Fruit fly (Drosophila melanogaster): ENCODE results near the gene mRpL11.

The mRpL11 gene

dm6 chr3R:14558383-14558883, 46.8 kb downstream of the mRpL11 start (continued):
- TF ChIP-seq CG4707 (GFP tag; optimal IDR thresholded peaks at IDR 0.05) (peak; percentile 86), chn (GFP tag; optimal IDR thresholded peaks at IDR 0.05) (peak; percentile 83), yki (optimal IDR thresholded peaks at IDR 0.05) (no peak), wdn (GFP tag; IDR thresholded peaks at IDR 0.05) (peak; percentile 80), twi (tag; optimal IDR thresholded peaks at IDR 0.05) (peak; percentile 73), gcm (GFP tag; optimal IDR thresholded peaks at IDR 0.05) (peak; percentile 91), zen2 (GFP tag; IDR thresholded peaks at IDR 0.05; ENCODE audit: partially characterized antibody) (no peak), Hmx (GFP tag; optimal IDR thresholded peaks at IDR 0.05) (peak; percentile 80), cato (GFP tag; optimal IDR thresholded peaks at IDR 0.05; ENCODE audit: borderline replicate concordance) (peak; percentile 81), pho (GFP tag; optimal IDR thresholded peaks at IDR 0.05) (peak; percentile 93), CG16863 (GFP tag; optimal IDR thresholded peaks at IDR 0.05) (peak; percentile 86), CG11398 (GFP tag; optimal IDR thresholded peaks at IDR 0.05) (peak; percentile 77), CG4328 (GFP tag; optimal IDR thresholded peaks at IDR 0.05) (peak; percentile 90), CG7963 (GFP tag; IDR thresholded peaks at IDR 0.05; ENCODE audit: partially characterized antibody) (no peak), Atf6 (GFP tag; IDR thresholded peaks at IDR 0.05) (peak; percentile 92), fru (optimal IDR thresholded peaks at IDR 0.05) (no peak), Fer1 (GFP tag; optimal IDR thresholded peaks at IDR 0.05) (peak; percentile 97), CG10979 (tag; optimal IDR thresholded peaks at IDR 0.05) (peak; percentile 90), trem (tag; optimal IDR thresholded peaks at IDR 0.05) (peak; percentile 73), CG30431 (GFP tag; optimal IDR thresholded peaks at IDR 0.05) (peak; percentile 78), Nf-YC (tag; optimal IDR thresholded peaks at IDR 0.05) (peak; percentile 83), Gsc (GFP tag; IDR thresholded peaks at IDR 0.05) (0 out of 2 replicates have a peak, but pooled peaks have one; percentile 36), tin (GFP tag; optimal IDR thresholded peaks at IDR 0.05) (peak; percentile 89), peb (GFP tag; IDR thresholded peaks at IDR 0.05) (peak; percentile 73; the same call in 1 of the 2 replicates), Aef1 (GFP tag; IDR thresholded peaks at IDR 0.05) (peak; percentile 82), cwo (GFP tag; optimal IDR thresholded peaks at IDR 0.05) (peak; percentile 2), HmgD (GFP tag; optimal IDR thresholded peaks at IDR 0.05) (peak; percentile 64), CG12155 (GFP tag; optimal IDR thresholded peaks at IDR 0.05) (peak; percentile 84), wor (GFP tag; IDR thresholded peaks at IDR 0.05) (peak; percentile 86), HLH54F (GFP tag; optimal IDR thresholded peaks at IDR 0.05) (peak; percentile 89), prd (optimal IDR thresholded peaks at IDR 0.05) (no peak), prd (GFP tag; IDR thresholded peaks at IDR 0.05) (peak; percentile 84), crol (GFP tag; IDR thresholded peaks at IDR 0.05) (no peak), sima (GFP tag; optimal IDR thresholded peaks at IDR 0.05) (peak; percentile 83), CG3281 (GFP tag; optimal IDR thresholded peaks at IDR 0.05) (peak; percentile 96), chm (GFP tag; IDR thresholded peaks at IDR 0.05) (no peak), lbe (GFP tag; optimal IDR thresholded peaks at IDR 0.05) (no peak), Atf-2 (GFP tag; optimal IDR thresholded peaks at IDR 0.05) (peak; percentile 88), Vsx1 (GFP tag; optimal IDR thresholded peaks at IDR 0.05) (peak; percentile 86), CG14050 (GFP tag; IDR thresholded peaks at IDR 0.05) (peak; percentile 86), CG6654 (GFP tag; optimal IDR thresholded peaks at IDR 0.05) (peak; percentile 76), pfk (GFP tag; optimal IDR thresholded peaks at IDR 0.05) (no peak), Poxn (GFP tag; IDR thresholded peaks at IDR 0.05) (peak; percentile 60; the same call in 1 of the 2 replicates), CG12299 (tag; optimal IDR thresholded peaks at IDR 0.05) (peak; percentile 88), Spps (tag; optimal IDR thresholded peaks at IDR 0.05) (no peak), Awh (GFP tag; IDR thresholded peaks at IDR 0.05) (peak; percentile 80), eve (GFP tag; optimal IDR thresholded peaks at IDR 0.05) (peak in 1 of 2 experiments; percentile 97), gt (GFP tag; IDR thresholded peaks at IDR 0.05) (peak; percentile 56; the same call in 1 of the 2 replicates), CG33213 (GFP tag; optimal IDR thresholded peaks at IDR 0.05) (peak; percentile 78), CG4730 (GFP tag; IDR thresholded peaks at IDR 0.05) (peak; percentile 78), jumu (GFP tag; optimal IDR thresholded peaks at IDR 0.05) (peak; percentile 88), BEAF-32 (GFP tag; optimal IDR thresholded peaks at IDR 0.05) (no peak)

All from whole organism, embryonic.